Fruit fly (Drosophila melanogaster) S2 (cell line): ENCODE results near the gene CG32718.

Experiments
- CG8478 ChIP-seq: fragments of >200 bp; optimal IDR thresholded peaks from 2 replicates; lab custom pipeline; 2018
- CTCF ChIP-seq, 2 experiments: fragments of >200 bp; optimal IDR thresholded peaks; 2 replicates each; lab custom pipeline; 2018

dm6 chrX:7746342-7746741 lies 31.7 kb upstream of the CG32718 start:
- TF ChIP-seq CG8478 (no peak), CTCF (optimal IDR thresholded peaks at IDR 0.05; lab: Kevin White, UChicago) (no peak)
